Worm (Caenorhabditis elegans): Measurements from ENCODE around the gene mct-5.

DNA sequence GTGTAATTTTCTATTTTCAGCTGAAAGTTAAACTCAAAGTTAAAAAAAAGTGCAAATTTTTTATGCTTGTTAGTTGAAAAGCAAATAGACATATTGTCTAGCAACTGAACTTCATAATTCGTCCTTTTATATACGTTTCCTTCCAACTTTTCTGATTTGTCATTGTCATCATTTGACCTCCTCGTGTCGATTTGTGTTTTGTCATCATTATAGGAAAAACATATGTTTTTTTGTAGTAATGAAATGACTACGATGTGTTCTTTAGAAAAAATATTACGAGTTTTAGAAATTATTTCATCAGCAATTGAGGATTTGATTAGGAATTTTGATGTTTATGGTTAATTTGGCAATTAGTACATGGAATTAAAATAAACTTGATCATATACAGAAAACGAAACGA is 37.6 kb downstream of the mct-5 start:
- TF ChIP-seq nhr-237 (tag; optimal IDR thresholded peaks at IDR 0.05) (no peak), nhr-77 (tag; optimal IDR thresholded peaks at IDR 0.05) (no peak), nhr-67 (tag; optimal IDR thresholded peaks at IDR 0.05) (no peak), ztf-4 (tag; optimal IDR thresholded peaks at IDR 0.05) (no peak), aly-2 (tag; optimal IDR thresholded peaks at IDR 0.05) (no peak), elt-3 (tag; optimal IDR thresholded peaks at IDR 0.05) (no peak), egl-27 (tag; optimal IDR thresholded peaks at IDR 0.05) (no peak), unc-62 (GFP tag; optimal IDR thresholded peaks at IDR 0.05) (no peak)
